Worm (Caenorhabditis elegans): ENCODE data around the gene ZK353.10.

ZK353.10 gene

DNA sequence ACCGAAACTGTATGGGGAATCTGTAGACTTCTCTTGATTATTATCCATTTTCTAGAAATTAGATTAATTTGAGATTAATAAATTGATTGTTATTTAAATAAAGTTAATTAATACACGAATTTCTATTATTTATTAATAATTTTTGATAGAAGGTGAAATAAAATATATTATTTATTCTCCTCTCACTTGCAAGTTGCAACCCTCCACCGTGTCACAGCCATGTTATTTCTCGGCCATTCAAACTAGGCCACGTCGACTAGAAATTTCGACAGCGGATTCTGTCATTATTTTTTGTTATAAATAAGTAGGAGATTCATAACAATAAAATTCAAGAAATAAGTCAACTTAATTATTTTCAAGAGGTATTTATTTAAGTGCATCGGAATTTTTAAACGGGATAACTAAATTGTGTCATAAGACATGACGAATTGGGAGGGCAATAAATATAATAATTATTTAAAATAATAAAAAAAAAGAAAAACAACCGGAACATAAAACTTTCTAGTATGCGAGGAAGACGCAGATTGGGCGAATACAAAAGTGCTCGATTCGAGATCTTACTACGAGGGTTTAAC, 49.4 kb upstream of the ZK353.10 start, which contains the start of gene ufbp-1 (continued):
- no peak for TF ChIP-seq mes-4 (tag; optimal IDR thresholded peaks at IDR 0.05)
- TF ChIP-seq cebp-2 (GFP tag; IDR thresholded peaks at IDR 0.05) = no peak; the same call in 1 of the 2 replicates
- TF ChIP-seq lsl-1 (GFP tag; optimal IDR thresholded peaks at IDR 0.05) = peak; percentile 33
- peak; percentile 33; the same call in 1 of the 2 replicates for TF ChIP-seq madf-3 (GFP tag; IDR thresholded peaks at IDR 0.05)
- TF ChIP-seq lin-35 (GFP tag; optimal IDR thresholded peaks at IDR 0.05) = peak in 1 of 3 experiments; percentile 61
- TF ChIP-seq madf-10 (tag; optimal IDR thresholded peaks at IDR 0.05) = peak; percentile 57

DNA sequence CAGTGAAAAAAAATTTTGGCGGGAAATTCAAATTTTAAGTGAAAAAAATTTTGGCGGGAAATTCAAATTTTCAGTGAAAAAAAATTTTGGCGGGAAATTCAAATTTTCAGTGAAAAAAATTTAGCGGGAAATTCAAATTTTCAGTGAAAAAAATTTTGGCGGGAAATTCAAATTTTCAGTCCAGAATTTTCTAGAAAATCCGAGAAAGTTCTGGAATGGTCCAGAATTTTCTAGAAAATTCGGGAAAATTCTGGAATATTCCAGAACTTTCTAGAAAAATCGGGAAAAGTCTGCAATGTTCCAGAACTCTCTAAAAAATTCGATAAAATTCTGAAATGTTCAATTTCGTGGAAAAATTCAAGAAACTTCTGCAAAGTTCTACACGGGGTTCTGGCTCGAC, 48.2 kb upstream of the ZK353.10 start:
- peak; percentile 90 for TF ChIP-seq hsf-1 (GFP tag; IDR thresholded peaks at IDR 0.05)

DNA sequence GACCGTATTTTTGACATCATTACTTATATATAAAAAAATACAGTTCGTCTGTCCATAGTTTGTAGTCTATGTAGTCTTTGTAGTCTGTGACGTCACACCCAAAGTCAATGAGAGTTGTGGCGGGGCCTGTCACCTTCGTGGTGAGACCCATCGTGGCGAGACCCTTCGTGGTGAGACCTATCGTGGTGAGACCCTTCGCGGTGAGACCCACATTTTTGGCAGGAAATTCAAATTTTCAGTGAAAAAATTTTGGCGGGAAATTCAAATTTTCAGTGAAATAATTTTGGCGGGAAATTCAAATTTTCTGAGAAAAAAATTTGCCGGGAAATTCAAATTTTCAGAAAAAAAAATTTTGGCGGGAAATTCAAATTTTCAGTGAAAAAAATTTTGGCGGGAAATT, 47.1 kb upstream of the ZK353.10 start:
- TF ChIP-seq F33H1.4 (GFP tag; IDR thresholded peaks at IDR 0.05) (peak; percentile 79), ceh-91 (GFP tag; IDR thresholded peaks at IDR 0.05) (0 out of 2 replicates have a peak, but pooled peaks have one; percentile 28), lin-54 (GFP tag; optimal IDR thresholded peaks at IDR 0.05) (peak; percentile 15), D2030.7 (GFP tag; IDR thresholded peaks at IDR 0.05) (peak; percentile 32; the same call in 1 of the 2 replicates), mcd-1 (GFP tag; IDR thresholded peaks at IDR 0.05) (peak; percentile 44; the same call in 1 of the 2 replicates)

DNA sequence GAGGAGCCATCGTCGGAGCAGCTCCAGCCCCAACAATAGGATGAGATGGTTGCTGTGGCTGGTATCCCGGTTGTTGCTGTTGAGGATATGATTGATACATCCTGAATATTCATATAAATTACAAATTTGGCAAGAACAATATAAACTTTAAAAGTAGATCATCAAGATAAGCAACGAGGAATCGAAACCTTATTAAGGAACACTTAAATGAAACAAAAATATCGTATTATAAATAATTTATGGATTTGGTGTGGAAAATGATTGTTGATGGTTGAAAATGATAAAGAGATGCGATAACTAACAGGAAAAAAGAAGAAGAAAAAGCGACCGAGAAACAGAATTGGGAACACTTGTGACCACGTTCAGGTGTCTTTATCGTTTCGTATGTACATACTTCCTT, 45.1 kb upstream of the ZK353.10 start, which contains the start of gene pqn-96:
pqn-96 (minus strand) TSS at position 101 of the 400 bp plus-strand sequence.
- no peak for TF ChIP-seq efl-1 (GFP tag; optimal IDR thresholded peaks at IDR 0.05)
- no peak for TF ChIP-seq mcd-1 (GFP tag; IDR thresholded peaks at IDR 0.05)
- no peak for TF ChIP-seq lin-54 (GFP tag; optimal IDR thresholded peaks at IDR 0.05)
- no peak for TF ChIP-seq rec-8 (tag; optimal IDR thresholded peaks at IDR 0.05)
- no peak for TF ChIP-seq nhr-80 (tag; optimal IDR thresholded peaks at IDR 0.05)
- no peak for TF ChIP-seq ceh-58 (GFP tag; IDR thresholded peaks at IDR 0.05)
- TF ChIP-seq tlf-1 (GFP tag; optimal IDR thresholded peaks at IDR 0.05) = no peak
- no peak for TF ChIP-seq gei-17 (GFP tag; optimal IDR thresholded peaks at IDR 0.05)
- TF ChIP-seq K12H6.12 (tag; optimal IDR thresholded peaks at IDR 0.05) = no peak
- no peak for TF ChIP-seq aptf-2 (GFP tag; conservative IDR thresholded peaks at IDR 0.05)
- TF ChIP-seq F39B2.1 (GFP tag; IDR thresholded peaks at IDR 0.05) = no peak
- TF ChIP-seq snpc-4 (GFP tag; optimal IDR thresholded peaks at IDR 0.05) = no peak
- TF ChIP-seq snpc-4 (tag; optimal IDR thresholded peaks at IDR 0.05) = no peak
- TF ChIP-seq cebp-1 (GFP tag; IDR thresholded peaks at IDR 0.05) = no peak
- no peak for TF ChIP-seq cebp-1 (tag; optimal IDR thresholded peaks at IDR 0.05)
- TF ChIP-seq pha-4 (tag; optimal IDR thresholded peaks at IDR 0.05) = no peak
- TF ChIP-seq snpc-1.3 (tag; optimal IDR thresholded peaks at IDR 0.05; ENCODE audit: insufficient read depth) = no peak
- no peak for TF ChIP-seq hmg-1.2 (GFP tag; IDR thresholded peaks at IDR 0.05)
- TF ChIP-seq ama-1 (optimal IDR thresholded peaks at IDR 0.05) = no peak
- no peak for TF ChIP-seq ama-1 (GFP tag; optimal IDR thresholded peaks at IDR 0.05)
- no peak for TF ChIP-seq xnd-1 (tag; optimal IDR thresholded peaks at IDR 0.05)

DNA sequence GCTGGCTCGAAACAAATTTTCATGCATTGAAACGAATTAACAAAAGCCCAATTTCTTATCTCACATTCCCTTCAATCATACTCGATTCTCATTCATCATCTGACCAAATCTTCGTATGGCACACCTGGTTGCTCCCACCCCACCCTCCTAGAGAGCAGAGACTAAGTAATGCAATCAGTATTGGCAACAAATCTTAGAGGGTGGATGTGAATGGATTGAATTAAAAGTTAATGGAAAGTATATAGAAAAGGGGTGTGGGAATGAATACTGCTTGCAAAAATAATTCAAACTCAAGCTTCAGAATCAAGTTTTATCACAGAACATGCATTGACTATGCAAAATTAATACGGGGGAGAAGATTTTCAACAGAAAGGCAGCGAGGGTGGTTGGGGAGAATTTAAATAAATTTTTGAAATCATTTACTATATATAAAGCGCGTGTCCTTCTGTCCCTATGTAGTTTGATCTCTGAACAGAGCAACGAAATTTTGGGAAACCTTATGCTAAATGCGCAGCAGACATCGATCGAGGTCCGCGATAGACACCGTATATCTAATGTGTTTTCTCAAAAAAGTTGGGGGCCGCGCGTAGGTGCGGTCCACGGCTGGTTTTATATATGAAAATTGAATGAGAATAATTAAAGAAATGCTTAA, 43.7 kb upstream of the ZK353.10 start:
- TF ChIP-seq B0336.3 (GFP tag; IDR thresholded peaks at IDR 0.05) (0 out of 2 replicates have a peak, but pooled peaks have one; percentile 11), Y79H2A.3 (GFP tag; conservative IDR thresholded peaks at IDR 0.05) (no peak), snpc-4 (GFP tag; optimal IDR thresholded peaks at IDR 0.05) (peak; percentile 33), snpc-4 (tag; optimal IDR thresholded peaks at IDR 0.05) (peak in 2 of 4 experiments; percentile 61 to 81), ztf-3 (GFP tag; optimal IDR thresholded peaks at IDR 0.05) (no peak), sea-2 (GFP tag; IDR thresholded peaks at IDR 0.05) (no peak), ceh-27 (GFP tag; optimal IDR thresholded peaks at IDR 0.05) (no peak), rcor-1 (GFP tag; IDR thresholded peaks at IDR 0.05) (no peak), snpc-1.1 (tag; optimal IDR thresholded peaks at IDR 0.05; ENCODE audit: insufficient read depth) (peak; percentile 30), sdz-38 (tag; optimal IDR thresholded peaks at IDR 0.05) (no peak), aptf-2 (GFP tag; conservative IDR thresholded peaks at IDR 0.05) (no peak), egl-44 (GFP tag; IDR thresholded peaks at IDR 0.05) (no peak), hmg-1.2 (GFP tag; IDR thresholded peaks at IDR 0.05) (0 out of 2 replicates have a peak, but pooled peaks have one; percentile 22), mxl-1 (tag; optimal IDR thresholded peaks at IDR 0.05) (no peak), lin-40 (tag; optimal IDR thresholded peaks at IDR 0.05) (no peak)

All from whole organism, young adult.